Worm (Caenorhabditis elegans): Measurements from ENCODE around the gene ZK470.2.

ZK470.2 gene

DNA sequence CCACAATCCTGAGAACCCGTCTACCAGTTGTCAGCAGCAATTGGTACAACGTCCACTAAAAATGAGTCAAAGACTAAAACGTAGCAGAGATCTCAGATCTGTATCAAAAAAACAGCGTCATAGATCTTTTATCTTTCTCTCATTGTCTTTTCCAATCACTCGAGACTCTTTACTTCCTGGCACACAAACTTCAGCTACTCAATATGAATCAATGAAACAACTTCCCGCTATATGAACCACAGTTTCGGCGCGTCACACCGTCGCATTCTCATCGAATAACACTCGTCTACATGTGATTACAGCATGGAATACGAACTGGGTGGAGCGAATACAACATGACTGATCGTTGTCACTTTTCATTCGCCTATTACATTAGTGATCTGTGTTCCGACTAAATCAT, 2.7 kb upstream of the ZK470.2 start (continued):
- TF ChIP-seq unc-39 (tag; optimal IDR thresholded peaks at IDR 0.05) = no peak
- TF ChIP-seq ztf-11 (tag; optimal IDR thresholded peaks at IDR 0.05) = no peak
- TF ChIP-seq nhr-10 (tag; optimal IDR thresholded peaks at IDR 0.05) = no peak
- no peak for TF ChIP-seq dmd-4 (tag; optimal IDR thresholded peaks at IDR 0.05)
- TF ChIP-seq lin-39 (tag; optimal IDR thresholded peaks at IDR 0.05) = no peak
- no peak for TF ChIP-seq unc-62 (GFP tag; optimal IDR thresholded peaks at IDR 0.05)
- TF ChIP-seq nhr-6 (tag; optimal IDR thresholded peaks at IDR 0.05) = peak; percentile 6
- TF ChIP-seq R02D3.7 (tag; optimal IDR thresholded peaks at IDR 0.05) = no peak
- TF ChIP-seq C34F6.9 (tag; optimal IDR thresholded peaks at IDR 0.05) = no peak
- peak; percentile 95 for TF ChIP-seq blmp-1 (tag; optimal IDR thresholded peaks at IDR 0.05; ENCODE audit: insufficient read depth)
- no peak for TF ChIP-seq lin-13 (GFP tag; optimal IDR thresholded peaks at IDR 0.05)

DNA sequence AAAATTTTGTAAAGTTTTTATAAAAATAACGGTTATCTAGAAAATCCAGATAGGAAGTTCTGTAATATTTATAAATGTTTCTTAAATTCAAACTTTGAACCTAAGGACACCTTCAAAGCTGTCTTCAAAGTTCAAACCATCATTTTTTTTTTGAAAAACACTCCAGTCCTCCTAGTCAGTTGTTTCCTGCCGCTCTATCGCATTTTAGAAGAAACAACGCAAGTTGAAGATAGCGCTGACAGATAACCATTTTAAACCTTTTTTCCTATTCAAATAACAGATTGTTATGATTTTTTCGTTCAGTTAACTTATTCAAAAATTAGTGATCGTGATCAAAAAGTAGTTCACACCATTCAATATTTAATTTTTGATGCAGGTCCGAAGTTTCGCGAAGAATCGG, 1.6 kb upstream of the ZK470.2 start:
- peak; percentile 41 for TF ChIP-seq crh-2 (tag; optimal IDR thresholded peaks at IDR 0.05)
- TF ChIP-seq elt-3 (tag; optimal IDR thresholded peaks at IDR 0.05) = no peak
- TF ChIP-seq Y55F3AM.14 (GFP tag; optimal IDR thresholded peaks at IDR 0.05) = no peak
- TF ChIP-seq nhr-21 (tag; optimal IDR thresholded peaks at IDR 0.05) = no peak
- TF ChIP-seq sma-3 (GFP tag; optimal IDR thresholded peaks at IDR 0.05) = no peak
- TF ChIP-seq nhr-11 (tag; optimal IDR thresholded peaks at IDR 0.05) = no peak
- TF ChIP-seq ama-1 (optimal IDR thresholded peaks at IDR 0.05) = no peak
- TF ChIP-seq unc-62 (GFP tag; optimal IDR thresholded peaks at IDR 0.05) = no peak
- peak; percentile 6 for TF ChIP-seq fos-1 (tag; optimal IDR thresholded peaks at IDR 0.05)
- TF ChIP-seq mdl-1 (tag; optimal IDR thresholded peaks at IDR 0.05) = no peak
- TF ChIP-seq unc-55 (GFP tag; optimal IDR thresholded peaks at IDR 0.05) = no peak
- TF ChIP-seq C34F6.9 (tag; optimal IDR thresholded peaks at IDR 0.05) = no peak
- TF ChIP-seq lin-39 (tag; optimal IDR thresholded peaks at IDR 0.05) = no peak
- TF ChIP-seq nhr-10 (tag; optimal IDR thresholded peaks at IDR 0.05) = no peak
- TF ChIP-seq alr-1 (tag; optimal IDR thresholded peaks at IDR 0.05) = no peak
- no peak for TF ChIP-seq elt-1 (tag; optimal IDR thresholded peaks at IDR 0.05)
- TF ChIP-seq dmd-4 (tag; optimal IDR thresholded peaks at IDR 0.05) = no peak

ce11 chrX:4136547-4137311, 1.8 kb downstream of the ZK470.2 start:
- TF ChIP-seq gmeb-1 (tag; optimal IDR thresholded peaks at IDR 0.05) = no peak
- TF ChIP-seq nhr-129 (tag; optimal IDR thresholded peaks at IDR 0.05) = peak; percentile 41
- no peak for TF ChIP-seq blmp-1 (tag; optimal IDR thresholded peaks at IDR 0.05; ENCODE audit: insufficient read depth)
- no peak for TF ChIP-seq lsy-2 (tag; optimal IDR thresholded peaks at IDR 0.05)

DNA sequence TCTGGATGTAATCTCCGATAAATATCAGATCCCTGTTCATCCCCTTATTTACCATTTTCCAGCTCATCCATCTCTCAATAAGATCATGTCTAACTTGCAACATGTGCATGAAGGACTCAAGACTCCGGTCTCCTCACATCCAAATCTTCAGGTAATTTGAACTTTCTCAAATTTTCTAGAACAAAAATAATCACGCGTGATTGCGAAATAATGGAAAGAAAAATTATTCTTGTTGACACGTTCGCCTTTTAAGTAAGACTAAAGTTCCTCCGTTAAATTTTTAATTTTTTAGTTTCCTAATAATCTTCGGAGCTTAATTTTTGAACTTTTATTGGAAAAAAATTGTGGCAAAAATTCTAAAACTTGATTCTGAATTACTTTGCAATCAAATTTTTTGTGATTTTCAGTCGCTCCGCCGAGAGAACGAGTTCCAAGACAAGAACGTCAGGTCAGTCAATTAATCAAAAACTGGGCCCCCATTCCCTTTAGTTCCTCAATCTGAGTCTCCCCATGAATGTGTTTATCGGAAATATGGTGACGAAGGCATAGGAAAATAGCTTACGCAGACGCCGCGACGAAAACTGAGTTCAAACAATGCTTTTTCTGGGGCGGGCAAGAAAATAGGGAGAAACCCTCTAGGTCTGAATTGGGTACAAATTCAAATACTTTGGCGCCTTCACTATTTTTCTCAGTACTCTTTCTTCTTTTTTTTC, 2.7 kb downstream of the ZK470.2 start:
- TF ChIP-seq R02D3.7 (tag; optimal IDR thresholded peaks at IDR 0.05) (no peak), nhr-237 (tag; optimal IDR thresholded peaks at IDR 0.05) (peak; percentile 24), Y55F3AM.14 (GFP tag; optimal IDR thresholded peaks at IDR 0.05) (peak; percentile 3), C34F6.9 (tag; optimal IDR thresholded peaks at IDR 0.05) (peak; percentile 34), peb-1 (tag; optimal IDR thresholded peaks at IDR 0.05) (no peak), ztf-11 (tag; optimal IDR thresholded peaks at IDR 0.05) (no peak), nhr-25 (tag; optimal IDR thresholded peaks at IDR 0.05) (peak; percentile 47), sem-4 (tag; optimal IDR thresholded peaks at IDR 0.05) (peak; percentile 72), sma-3 (GFP tag; optimal IDR thresholded peaks at IDR 0.05) (no peak), F13H6.1 (tag; optimal IDR thresholded peaks at IDR 0.05) (peak; percentile 34), blmp-1 (tag; optimal IDR thresholded peaks at IDR 0.05; ENCODE audit: insufficient read depth) (no peak), aly-2 (tag; optimal IDR thresholded peaks at IDR 0.05) (no peak), nhr-129 (tag; optimal IDR thresholded peaks at IDR 0.05) (peak; percentile 62), gmeb-1 (tag; optimal IDR thresholded peaks at IDR 0.05) (peak; percentile 12), nhr-10 (tag; optimal IDR thresholded peaks at IDR 0.05) (no peak), lsy-2 (tag; optimal IDR thresholded peaks at IDR 0.05) (peak in 1 of 2 experiments; percentile 42), mab-5 (tag; optimal IDR thresholded peaks at IDR 0.05) (peak; percentile 24), lin-13 (GFP tag; optimal IDR thresholded peaks at IDR 0.05) (no peak), ceh-82 (tag; optimal IDR thresholded peaks at IDR 0.05) (no peak), crh-2 (tag; optimal IDR thresholded peaks at IDR 0.05) (no peak), lin-39 (tag; optimal IDR thresholded peaks at IDR 0.05) (no peak), nhr-23 (tag; optimal IDR thresholded peaks at IDR 0.05) (no peak), unc-55 (GFP tag; optimal IDR thresholded peaks at IDR 0.05) (no peak), sma-9 (GFP tag; optimal IDR thresholded peaks at IDR 0.05) (peak; percentile 77), sma-9 (tag; optimal IDR thresholded peaks at IDR 0.05) (peak; percentile 22), nhr-77 (tag; optimal IDR thresholded peaks at IDR 0.05) (no peak), elt-3 (tag; optimal IDR thresholded peaks at IDR 0.05) (no peak), ztf-4 (tag; optimal IDR thresholded peaks at IDR 0.05) (peak; percentile 40), egl-27 (tag; optimal IDR thresholded peaks at IDR 0.05) (peak; percentile 47), lin-11 (tag; optimal IDR thresholded peaks at IDR 0.05) (peak; percentile 12), mdl-1 (tag; optimal IDR thresholded peaks at IDR 0.05) (peak in 1 of 2 experiments; percentile 26), nhr-6 (tag; optimal IDR thresholded peaks at IDR 0.05) (no peak), fos-1 (tag; optimal IDR thresholded peaks at IDR 0.05) (peak; percentile 28), unc-62 (GFP tag; optimal IDR thresholded peaks at IDR 0.05) (no peak)
